Worm (Caenorhabditis elegans): ENCODE data around the gene piki-1.

piki-1 gene

ce11 chrX:15274079-15274478 lies 27.9 kb upstream of the piki-1 start (continued):
- TF ChIP-seq D1046.2 (GFP tag; IDR thresholded peaks at IDR 0.05) (no peak), T20F7.1 (GFP tag; optimal IDR thresholded peaks at IDR 0.05) (no peak), hif-1 (tag; optimal IDR thresholded peaks at IDR 0.05) (peak in 1 of 2 experiments; percentile 35), pha-4 (GFP tag; IDR thresholded peaks at IDR 0.05) (no peak; the same call in 1 of the 2 replicates), pha-4 (tag; optimal IDR thresholded peaks at IDR 0.05) (no peak), Y5F2A.4 (GFP tag; optimal IDR thresholded peaks at IDR 0.05) (no peak), tra-1 (GFP tag; IDR thresholded peaks at IDR 0.05) (peak; percentile 55; the same call in 1 of the 2 replicates), nhr-41 (GFP tag; IDR thresholded peaks at IDR 0.05) (no peak), aha-1 (tag) (peak; percentile 99), lin-38 (GFP tag; IDR thresholded peaks at IDR 0.05) (0 out of 2 replicates have a peak, but pooled peaks have one; percentile 6), nhr-42 (GFP tag; IDR thresholded peaks at IDR 0.05) (no peak), Y105C5A.15 (GFP tag; IDR thresholded peaks at IDR 0.05) (no peak), unc-62 (GFP tag; optimal IDR thresholded peaks at IDR 0.05 in 1 of 2) (peak in 1 of 2 experiments; percentile 97), unc-62 (tag; optimal IDR thresholded peaks at IDR 0.05) (no peak), nhr-76 (tag; optimal IDR thresholded peaks at IDR 0.05) (no peak), saeg-2 (GFP tag; IDR thresholded peaks at IDR 0.05) (no peak), mxl-2 (GFP tag; conservative IDR thresholded peaks at IDR 0.05) (no peak), nhr-48 (tag; optimal IDR thresholded peaks at IDR 0.05) (peak; percentile 84), set-16 (GFP tag; IDR thresholded peaks at IDR 0.05) (peak; percentile 57), nhr-10 (tag; optimal IDR thresholded peaks at IDR 0.05) (no peak), ceh-82 (tag; optimal IDR thresholded peaks at IDR 0.05) (no peak), mxl-3 (GFP tag; optimal IDR thresholded peaks at IDR 0.05) (peak; percentile 94), nhr-77 (tag; optimal IDR thresholded peaks at IDR 0.05) (no peak), F26F4.8 (GFP tag; conservative IDR thresholded peaks at IDR 0.05) (no peak), mdl-1 (tag; optimal IDR thresholded peaks at IDR 0.05) (peak; percentile 68 to 93), attf-4 (tag; optimal IDR thresholded peaks at IDR 0.05) (no peak), dpl-1 (GFP tag; optimal IDR thresholded peaks at IDR 0.05) (peak; percentile 21), zfp-2 (tag; optimal IDR thresholded peaks at IDR 0.05) (no peak), unc-39 (tag; optimal IDR thresholded peaks at IDR 0.05) (no peak), daf-8 (GFP tag; IDR thresholded peaks at IDR 0.05) (no peak), dve-1 (tag; optimal IDR thresholded peaks at IDR 0.05; ENCODE audit: insufficient read depth) (peak; percentile 44), lin-1 (GFP tag; IDR thresholded peaks at IDR 0.05) (no peak), madf-9 (GFP tag; conservative IDR thresholded peaks at IDR 0.05) (no peak), lsy-2 (tag; optimal IDR thresholded peaks at IDR 0.05) (peak in 1 of 2 experiments; percentile 41), ceh-44 (GFP tag; IDR thresholded peaks at IDR 0.05) (no peak), mdt-29 (GFP tag; IDR thresholded peaks at IDR 0.05) (no peak), hlh-11 (tag; optimal IDR thresholded peaks at IDR 0.05) (peak; percentile 83), cey-2 (tag; optimal IDR thresholded peaks at IDR 0.05; ENCODE audit: borderline replicate concordance, insufficient read depth) (peak; percentile 5), ztf-7 (tag; optimal IDR thresholded peaks at IDR 0.05) (no peak), duxl-1 (tag; optimal IDR thresholded peaks at IDR 0.05; ENCODE audit: poor library complexity) (no peak), lin-13 (GFP tag; optimal IDR thresholded peaks at IDR 0.05) (no peak), pqm-1 (tag; optimal IDR thresholded peaks at IDR 0.05) (no peak), lin-29 (GFP tag; IDR thresholded peaks at IDR 0.05) (0 out of 2 replicates have a peak, but pooled peaks have one; percentile 72), daf-16 (GFP tag; optimal IDR thresholded peaks at IDR 0.05) (no peak), daf-16 (tag; optimal IDR thresholded peaks at IDR 0.05) (peak; percentile 5), ces-1 (GFP tag; optimal IDR thresholded peaks at IDR 0.05) (no peak), dmd-6 (GFP tag; IDR thresholded peaks at IDR 0.05) (no peak; the same call in 1 of the 2 replicates), lir-3 (tag; optimal IDR thresholded peaks at IDR 0.05) (no peak)

Measured in whole organism, L4 larva.